Worm (Caenorhabditis elegans) whole organism, L2 larva: ENCODE measurements around the gene F08F8.10.

ENCODE experiments used
- Y55F3AM.14 ChIP-seq: fragments of 200-800 bp; sonication (Bioruptor generic); optimal IDR thresholded peaks from 2 replicates; lab custom pipeline; 2018; ENCODE audit warnings: mild to moderate bottlenecking, missing genetic modification characterization, missing compliant biosample characterization
- elt-3 ChIP-seq: sonication (generic microtip); optimal IDR thresholded peaks from 2 replicates; lab custom pipeline; 2017; ENCODE audit warnings: missing biosample characterization, missing genetic modification characterization
- fos-1 ChIP-seq: fragments of 150-350 bp; optimal IDR thresholded peaks from 2 replicates; lab custom pipeline; 2014; ENCODE audit warnings: missing biosample characterization, missing genetic modification characterization
- lin-39 ChIP-seq: fragments of 150-350 bp; optimal IDR thresholded peaks from 2 replicates; lab custom pipeline; 2014; ENCODE audit warnings: missing biosample characterization, missing genetic modification reagents, missing genetic modification characterization
- lsy-2 ChIP-seq, 2 experiments: fragments of 150-350 bp in 1 of 2; sonication (generic microtip) in 1 of 2; optimal IDR thresholded peaks; 2 replicates each; lab custom pipeline; 2014 to 2017; ENCODE audit warnings: missing biosample characterization in 2 of 2, missing genetic modification characterization in 2 of 2
- mdl-1 ChIP-seq, 2 experiments: fragments of 150-350 bp in 1 of 2; sonication (generic microtip) in 1 of 2; optimal IDR thresholded peaks; 2 replicates each; lab custom pipeline; 2017; ENCODE audit warnings: missing biosample characterization in 2 of 2, missing genetic modification characterization in 2 of 2
- nhr-11 ChIP-seq: fragments of 150-350 bp; optimal IDR thresholded peaks from 2 replicates; lab custom pipeline; 2014; ENCODE audit warnings: missing biosample characterization, missing genetic modification characterization
- nhr-25 ChIP-seq: fragments of 150-350 bp; sonication (generic microtip); optimal IDR thresholded peaks from 3 replicates; lab custom pipeline; 2014; ENCODE audit warnings: missing biosample characterization, missing genetic modification characterization
- nhr-6 ChIP-seq: fragments of 150-350 bp; optimal IDR thresholded peaks from 2 replicates; lab custom pipeline; 2014; ENCODE audit warnings: missing biosample characterization, missing genetic modification characterization
- sma-9 ChIP-seq, 2 experiments: fragments of 150-350 bp in 1 of 2; sonication (generic microtip) in 1 of 2; optimal IDR thresholded peaks; 2 replicates each; lab custom pipeline; 2014 to 2016; ENCODE audit warnings: missing genetic modification characterization in 2 of 2, mild to moderate bottlenecking in 1 of 2, missing biosample characterization in 1 of 2, missing compliant biosample characterization in 1 of 2, missing genetic modification reagents in 1 of 2, moderate library complexity in 1 of 2
- snpc-4 ChIP-seq: fragments of 150-350 bp; optimal IDR thresholded peaks from 2 replicates; lab custom pipeline; 2014; ENCODE audit warnings: missing biosample characterization, missing genetic modification characterization
- unc-39 ChIP-seq: fragments of 150-350 bp; optimal IDR thresholded peaks from 2 replicates; lab custom pipeline; 2014; ENCODE audit warnings: missing biosample characterization, missing genetic modification characterization
- unc-62 ChIP-seq: fragments of 150-350 bp; optimal IDR thresholded peaks from 2 replicates; lab custom pipeline; 2014; ENCODE audit warnings: missing biosample characterization, missing genetic modification reagents, missing genetic modification characterization

DNA sequence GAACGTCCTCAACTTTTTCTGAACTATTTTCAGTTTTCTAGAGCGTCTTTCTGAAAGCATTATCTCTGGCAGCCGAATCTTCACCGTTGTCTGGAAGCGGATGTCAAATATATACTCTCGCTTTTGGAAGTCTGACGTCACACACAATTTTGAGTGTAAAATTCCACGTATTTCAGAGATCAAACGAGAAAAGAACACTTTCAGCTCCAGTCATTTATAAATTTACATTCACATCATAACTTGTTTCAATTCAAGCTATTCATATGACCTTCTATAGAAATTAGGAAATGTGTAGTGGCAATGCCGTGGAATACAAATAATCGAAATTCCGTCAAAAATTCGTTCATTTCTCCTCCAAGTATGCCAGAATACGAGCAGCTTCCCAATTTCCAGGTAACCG is 8.4 kb upstream of the F08F8.10 start, which contains the start of gene F08F8.11:
- TF ChIP-seq snpc-4 (tag; lab: Kevin White, UChicago): no peak
- TF ChIP-seq nhr-6 (tag; lab: Kevin White, UChicago): no peak
- TF ChIP-seq Y55F3AM.14 (GFP tag; lab: Kevin White, UChicago): no peak
- no peak for TF ChIP-seq elt-3
- TF ChIP-seq mdl-1 (tag; optimal IDR thresholded peaks at IDR 0.05; lab: Kevin White, UChicago): no peak
- TF ChIP-seq nhr-25 (tag; lab: Kevin White, UChicago): no peak
- TF ChIP-seq unc-39 (tag; lab: Kevin White, UChicago): no peak
- TF ChIP-seq sma-9 (GFP tag; optimal IDR thresholded peaks at IDR 0.05; lab: Kevin White, UChicago): no peak
- no peak for TF ChIP-seq sma-9 (tag; optimal IDR thresholded peaks at IDR 0.05; lab: Kevin White, UChicago)
- no peak for TF ChIP-seq fos-1
- TF ChIP-seq unc-62 (GFP tag; lab: Kevin White, UChicago): no peak
- no peak for TF ChIP-seq lin-39
- TF ChIP-seq nhr-11 (tag; lab: Kevin White, UChicago): no peak
- TF ChIP-seq lsy-2 (tag; optimal IDR thresholded peaks at IDR 0.05; lab: Kevin White, UChicago): no peak
